Fruit fly (Drosophila melanogaster) whole organism, wandering third instar larva: ENCODE measurements around the gene Fum1.
A peak's percentile ranks its signal among the peaks of the same experiment; 100 is the strongest.

Experiments used
- Abd-B ChIP-seq: fragments of >200 bp; optimal IDR thresholded peaks from 2 replicates; lab custom pipeline; 2017; ENCODE audit warnings: missing biosample characterization, missing genetic modification characterization
- CG9705 ChIP-seq: fragments of 200-800 bp; sonication (Bioruptor generic); optimal IDR thresholded peaks from 2 replicates; lab custom pipeline; 2018; ENCODE audit warnings: missing biosample characterization, mild to moderate bottlenecking, missing genetic modification characterization
- CrebA ChIP-seq: fragments of 200-800 bp; sonication (Bioruptor generic); optimal IDR thresholded peaks from 2 replicates; lab custom pipeline; 2016; ENCODE audit warnings: missing biosample characterization, mild to moderate bottlenecking, missing genetic modification characterization, borderline replicate concordance
- Dfd ChIP-seq: fragments of >200 bp; optimal IDR thresholded peaks from 2 replicates; lab custom pipeline; 2017; ENCODE audit warnings: missing biosample characterization, missing genetic modification characterization
- Dif ChIP-seq: fragments of 200-275, 200-300 bp; sonication (Bioruptor generic); optimal IDR thresholded peaks from 2 replicates; lab custom pipeline; 2018; ENCODE audit warnings: missing biosample characterization, missing genetic modification characterization; ENCODE audit not compliant: partially characterized antibody
- GATAd ChIP-seq: sonication (Bioruptor generic); optimal IDR thresholded peaks from 2 replicates; lab custom pipeline; 2016; ENCODE audit warnings: missing biosample characterization, missing genetic modification characterization
- HLH106 ChIP-seq: fragments of 200-800 bp; optimal IDR thresholded peaks from 3 replicates; lab custom pipeline; 2019; ENCODE audit warnings: missing biosample characterization, mild to moderate bottlenecking, missing genetic modification characterization, moderate library complexity
- Hnf4 ChIP-seq: fragments of 200-800 bp; sonication (Bioruptor generic); optimal IDR thresholded peaks from 2 replicates; lab custom pipeline; 2016; ENCODE audit warnings: missing biosample characterization, mild to moderate bottlenecking, missing genetic modification characterization
- Hr78 ChIP-seq: fragments of >200 bp; optimal IDR thresholded peaks from 2 replicates; lab custom pipeline; 2017; ENCODE audit warnings: missing biosample characterization, missing genetic modification characterization
- Myc ChIP-seq: fragments of >200 bp; optimal IDR thresholded peaks from 2 replicates; lab custom pipeline; 2017
- N ChIP-seq: fragments of >200 bp; optimal IDR thresholded peaks from 2 replicates; lab custom pipeline; 2018; ENCODE audit warnings: missing biosample characterization, missing external identifiers, missing genetic modification characterization
- OdsH ChIP-seq: fragments of 200-800 bp; sonication (Bioruptor generic); optimal IDR thresholded peaks from 2 replicates; lab custom pipeline; 2016; ENCODE audit warnings: missing biosample characterization, mild to moderate bottlenecking, missing genetic modification characterization
- Rel ChIP-seq, 2 experiments: fragments of 200-800 bp; sonication (Bioruptor generic) in 1 of 2; optimal IDR thresholded peaks; 2 replicates in 1 of 2; 3 replicates in 1 of 2; lab custom pipeline; 2016 to 2019; ENCODE audit warnings: mild to moderate bottlenecking in 2 of 2, missing biosample characterization in 2 of 2, missing genetic modification characterization in 2 of 2, moderate library complexity in 1 of 2
- Sp1 ChIP-seq: fragments of 200-800 bp; sonication (Bioruptor generic); optimal IDR thresholded peaks from 3 replicates; lab custom pipeline; 2019; ENCODE audit warnings: missing biosample characterization, mild to moderate bottlenecking, missing genetic modification characterization, moderate library complexity
- Vsx2 ChIP-seq: fragments of 200-300, 225-300 bp; sonication (Bioruptor generic); optimal IDR thresholded peaks from 2 replicates; lab custom pipeline; 2018; ENCODE audit warnings: missing biosample characterization, missing genetic modification characterization; ENCODE audit not compliant: partially characterized antibody
- br ChIP-seq: fragments of 200-800 bp; sonication (Bioruptor generic); optimal IDR thresholded peaks from 2 replicates; lab custom pipeline; 2016; ENCODE audit warnings: missing biosample characterization, missing genetic modification characterization
- brk ChIP-seq: fragments of 200-800 bp; sonication (Bioruptor generic); optimal IDR thresholded peaks from 2 replicates; lab custom pipeline; 2016; ENCODE audit warnings: missing biosample characterization, mild to moderate bottlenecking, missing genetic modification characterization
- dl ChIP-seq, 2 experiments: fragments of 175-275, 200-275 bp in 1 of 2; fragments of 200-275 bp in 1 of 2; sonication (Bioruptor generic); optimal IDR thresholded peaks; lab custom pipeline; 2018; ENCODE audit warnings: mild to moderate bottlenecking in 2 of 2, missing biosample characterization in 2 of 2, missing genetic modification characterization in 2 of 2, moderate library complexity in 2 of 2; ENCODE audit not compliant: partially characterized antibody in 2 of 2, insufficient read depth in 1 of 2
- dmrt93B ChIP-seq: fragments of 200-800 bp; sonication (Bioruptor generic); optimal IDR thresholded peaks from 2 replicates; lab custom pipeline; 2018; ENCODE audit warnings: missing biosample characterization, mild to moderate bottlenecking, missing genetic modification characterization
- dsf ChIP-seq: sonication (Bioruptor generic); optimal IDR thresholded peaks from 2 replicates; lab custom pipeline; 2016; ENCODE audit warnings: missing biosample characterization, missing genetic modification characterization, borderline replicate concordance
- ey ChIP-seq: fragments of 200-800 bp; sonication (Bioruptor generic); optimal IDR thresholded peaks from 2 replicates; lab custom pipeline; 2016; ENCODE audit warnings: missing biosample characterization, missing genetic modification characterization
- foxo ChIP-seq, 2 experiments: fragments of 200-800 bp; sonication (Bioruptor generic); optimal IDR thresholded peaks; 2 replicates in 1 of 2; 3 replicates in 1 of 2; lab custom pipeline; 2016 to 2017; ENCODE audit warnings: missing biosample characterization in 2 of 2, missing genetic modification characterization in 2 of 2
- h ChIP-seq: fragments of 200-800 bp; sonication (Bioruptor generic); optimal IDR thresholded peaks from 3 replicates; lab custom pipeline; 2016; ENCODE audit warnings: missing biosample characterization, mild to moderate bottlenecking, missing genetic modification characterization
- jim ChIP-seq: fragments of 175-275, 200-325 bp; sonication (Bioruptor generic); optimal IDR thresholded peaks from 2 replicates; lab custom pipeline; 2016; ENCODE audit warnings: missing biosample characterization, mild to moderate bottlenecking, missing genetic modification characterization
- pan ChIP-seq: fragments of >200 bp; optimal IDR thresholded peaks from 2 replicates; lab custom pipeline; 2017
- psq ChIP-seq: fragments of 200-800 bp; sonication (Bioruptor generic); optimal IDR thresholded peaks from 3 replicates; lab custom pipeline; 2017; ENCODE audit warnings: missing biosample characterization, mild to moderate bottlenecking, missing genetic modification characterization, moderate library complexity
- sage ChIP-seq: fragments of 200-800 bp; sonication (Bioruptor generic); optimal IDR thresholded peaks from 2 replicates; lab custom pipeline; 2016; ENCODE audit warnings: missing biosample characterization, mild to moderate bottlenecking, missing genetic modification characterization
- sv ChIP-seq: fragments of 200-800 bp; sonication (Bioruptor generic); optimal IDR thresholded peaks from 3 replicates; lab custom pipeline; 2016; ENCODE audit warnings: missing biosample characterization, missing genetic modification characterization
- tai ChIP-seq: sonication (Bioruptor generic); optimal IDR thresholded peaks from 2 replicates; lab custom pipeline; 2016; ENCODE audit warnings: missing biosample characterization, missing genetic modification characterization
- usp ChIP-seq: fragments of >200 bp; optimal IDR thresholded peaks from 2 replicates; lab custom pipeline; 2017; ENCODE audit warnings: missing biosample characterization, missing genetic modification characterization
- woc ChIP-seq: sonication (Bioruptor generic); optimal IDR thresholded peaks from 2 replicates; lab custom pipeline; 2016; ENCODE audit warnings: missing biosample characterization, mild to moderate bottlenecking, missing genetic modification characterization

Fum1 gene

dm6 chrX:6700990-6701530 is 22.8 kb downstream of the Fum1 start:
- TF ChIP-seq psq, result no peak
- no peak for TF ChIP-seq Dif (GFP tag; lab: Kevin White, UChicago)
- no peak for TF ChIP-seq tai (GFP tag; lab: Kevin White, UChicago)
- TF ChIP-seq N (GFP tag; lab: Kevin White, UChicago), result no peak
- no peak for TF ChIP-seq Hr78 (GFP tag; lab: Kevin White, UChicago)
- TF ChIP-seq dl (GFP tag; optimal IDR thresholded peaks at IDR 0.05; lab: Kevin White, UChicago; ENCODE audit: insufficient read depth in 1 of 2, partially characterized antibody in 2 of 2), result no peak
- TF ChIP-seq, all 38 proteins: peak for 0

DNA sequence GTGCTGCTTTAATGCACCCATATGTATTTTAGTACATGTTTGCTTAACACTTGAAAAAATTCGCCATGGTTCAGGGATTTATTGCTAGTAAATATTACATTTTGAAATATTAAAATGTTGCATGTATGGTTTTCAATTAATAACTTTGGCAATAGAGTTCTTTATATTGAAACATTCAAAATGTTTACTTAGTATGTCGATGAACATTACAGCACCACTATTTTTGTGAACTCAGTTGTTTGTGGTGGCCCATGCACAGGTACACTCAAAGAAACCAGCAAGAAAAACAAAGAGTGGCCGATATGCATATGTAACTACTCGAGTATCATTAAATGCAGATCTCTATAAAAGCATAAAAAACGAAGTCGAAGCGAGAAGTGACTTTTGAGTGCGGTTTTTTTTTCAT is 23.8 kb downstream of the Fum1 start:
- TF ChIP-seq Vsx2 (GFP tag; lab: Kevin White, UChicago), result no peak
- TF ChIP-seq CG9705 (GFP tag; lab: Kevin White, UChicago), result no peak
- no peak for TF ChIP-seq psq
- peak; percentile 20 for TF ChIP-seq sv (GFP tag; lab: Kevin White, UChicago)

dm6 chrX:6702591-6702990 is 24.4 kb downstream of the Fum1 start:
- no peak for TF ChIP-seq Abd-B (GFP tag; lab: Kevin White, UChicago)
- TF ChIP-seq GATAd (GFP tag; lab: Kevin White, UChicago), result no peak
- TF ChIP-seq Dif (GFP tag; lab: Kevin White, UChicago), result no peak
- no peak for TF ChIP-seq ey
- TF ChIP-seq pan, result no peak
- TF ChIP-seq CrebA (GFP tag; lab: Kevin White, UChicago), result no peak
- TF ChIP-seq Hnf4 (GFP tag; lab: Kevin White, UChicago), result no peak
- no peak for TF ChIP-seq psq
- no peak for TF ChIP-seq OdsH (GFP tag; lab: Kevin White, UChicago)
- TF ChIP-seq h, result no peak
- TF ChIP-seq Vsx2 (GFP tag; lab: Kevin White, UChicago), result no peak
- no peak for TF ChIP-seq brk (GFP tag; lab: Kevin White, UChicago)
- no peak for TF ChIP-seq dsf
- no peak for TF ChIP-seq jim
- no peak for TF ChIP-seq HLH106 (tag; lab: Kevin White, UChicago)
- TF ChIP-seq sage (GFP tag; lab: Kevin White, UChicago), result no peak
- no peak for TF ChIP-seq Hr78 (GFP tag; lab: Kevin White, UChicago)
- TF ChIP-seq usp (GFP tag; lab: Kevin White, UChicago), result no peak
- no peak for TF ChIP-seq N (GFP tag; lab: Kevin White, UChicago)
- TF ChIP-seq, all 38 proteins: peak for 0

dm6 chrX:6703237-6703636 is 25.0 kb downstream of the Fum1 start:
- no peak for TF ChIP-seq ey
- no peak for TF ChIP-seq Dfd (GFP tag; lab: Kevin White, UChicago)
- no peak for TF ChIP-seq Rel (GFP tag; optimal IDR thresholded peaks at IDR 0.05; lab: Kevin White, UChicago)
- TF ChIP-seq Rel (tag; optimal IDR thresholded peaks at IDR 0.05; lab: Kevin White, UChicago), result no peak
- no peak for TF ChIP-seq woc (GFP tag; lab: Kevin White, UChicago)
- no peak for TF ChIP-seq usp (GFP tag; lab: Kevin White, UChicago)
- TF ChIP-seq Sp1, result no peak
- TF ChIP-seq sage (GFP tag; lab: Kevin White, UChicago), result no peak
- TF ChIP-seq psq, result no peak

- TF ChIP-seq dmrt93B (no peak), ey (no peak), foxo (GFP tag; optimal IDR thresholded peaks at IDR 0.05; lab: Kevin White, UChicago) (no peak), brk (GFP tag; lab: Kevin White, UChicago) (no peak), Hnf4 (GFP tag; lab: Kevin White, UChicago) (no peak), CrebA (GFP tag; lab: Kevin White, UChicago) (no peak), CG9705 (GFP tag; lab: Kevin White, UChicago) (no peak), Myc (no peak), tai (GFP tag; lab: Kevin White, UChicago) (no peak), Rel (GFP tag; optimal IDR thresholded peaks at IDR 0.05; lab: Kevin White, UChicago) (no peak), Rel (tag; optimal IDR thresholded peaks at IDR 0.05; lab: Kevin White, UChicago) (no peak), br (GFP tag; lab: Kevin White, UChicago) (no peak)
These were observed 25.7 kb downstream of the Fum1 start for dm6 chrX:6703957-6704356.
